Fruit fly (Drosophila melanogaster): Measurements from ENCODE around the gene CG17806.
A peak's percentile ranks its signal among the peaks of the same experiment; 100 is the strongest.

The CG17806 gene

DNA sequence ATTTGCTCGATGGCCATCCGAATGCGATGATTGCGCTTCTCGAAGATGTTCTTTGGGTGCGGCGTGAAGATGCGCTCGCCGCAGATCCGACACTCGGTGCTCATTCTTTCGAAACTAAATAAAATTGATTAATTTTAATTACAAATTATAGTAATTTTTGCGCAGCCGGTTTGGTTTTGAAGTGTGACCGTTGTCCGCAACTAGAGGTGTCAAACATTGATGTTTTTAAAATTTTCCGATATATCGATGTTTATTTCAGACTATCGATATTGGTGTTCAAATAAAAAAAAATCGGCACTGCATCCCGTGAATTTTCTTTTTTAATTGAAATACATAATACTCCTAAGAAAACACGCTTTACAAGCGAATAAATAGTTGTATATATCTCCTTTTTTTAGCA lies 6.0 kb upstream of the CG17806 start, which contains the start of gene Odj (continued):
- no peak for TF ChIP-seq ken (GFP tag; IDR thresholded peaks at IDR 0.05)
- TF ChIP-seq CG16863 (GFP tag; optimal IDR thresholded peaks at IDR 0.05), result no peak
- no peak for TF ChIP-seq Doc2 (GFP tag; IDR thresholded peaks at IDR 0.05)
- TF ChIP-seq lilli (GFP tag; optimal IDR thresholded peaks at IDR 0.05), result peak; percentile 53
- no peak; the same call in 1 of the 2 replicates for TF ChIP-seq CG32532 (GFP tag; IDR thresholded peaks at IDR 0.05)
- no peak for TF ChIP-seq pan (optimal IDR thresholded peaks at IDR 0.05)
- no peak for TF ChIP-seq pan (GFP tag; optimal IDR thresholded peaks at IDR 0.05 in 1 of 2, IDR thresholded peaks at IDR 0.05 in 1 of 2)
- no peak for TF ChIP-seq CG3407 (GFP tag; optimal IDR thresholded peaks at IDR 0.05)
- no peak for TF ChIP-seq CG12942 (GFP tag; optimal IDR thresholded peaks at IDR 0.05)
- TF ChIP-seq CG33213 (GFP tag; optimal IDR thresholded peaks at IDR 0.05), result no peak
- peak; percentile 14 for TF ChIP-seq Lhr (GFP tag; optimal IDR thresholded peaks at IDR 0.05)
- no peak for TF ChIP-seq Nf-YB (GFP tag; optimal IDR thresholded peaks at IDR 0.05)
- no peak for TF ChIP-seq CG17385 (GFP tag; optimal IDR thresholded peaks at IDR 0.05)
- no peak for TF ChIP-seq CG7357 (GFP tag; IDR thresholded peaks at IDR 0.05)
- TF ChIP-seq Hey (tag; optimal IDR thresholded peaks at IDR 0.05), result no peak
- TF ChIP-seq Atf3 (GFP tag; optimal IDR thresholded peaks at IDR 0.05), result no peak
- peak; percentile 40 for TF ChIP-seq CG17829 (tag; optimal IDR thresholded peaks at IDR 0.05)
- TF ChIP-seq Sin3A (optimal IDR thresholded peaks at IDR 0.05), result no peak
- TF ChIP-seq CG34376 (GFP tag; optimal IDR thresholded peaks at IDR 0.05), result peak; percentile 24
- peak; percentile 85 for TF ChIP-seq CG7745 (tag; optimal IDR thresholded peaks at IDR 0.05)
- no peak for TF ChIP-seq gt (GFP tag; IDR thresholded peaks at IDR 0.05)
- TF ChIP-seq CG10959 (GFP tag; IDR thresholded peaks at IDR 0.05), result no peak
- TF ChIP-seq BtbVII (GFP tag; optimal IDR thresholded peaks at IDR 0.05), result no peak
- TF ChIP-seq z (GFP tag; IDR thresholded peaks at IDR 0.05), result no peak
- no peak for TF ChIP-seq repo (GFP tag; optimal IDR thresholded peaks at IDR 0.05)
- no peak for TF ChIP-seq usp (GFP tag; optimal IDR thresholded peaks at IDR 0.05)
- TF ChIP-seq ttk (GFP tag; IDR thresholded peaks at IDR 0.05), result no peak
- TF ChIP-seq CG8765 (GFP tag; IDR thresholded peaks at IDR 0.05), result no peak
- peak; percentile 39; the same call in 1 of the 2 replicates for TF ChIP-seq CG3847 (GFP tag; IDR thresholded peaks at IDR 0.05)
- TF ChIP-seq tx (GFP tag; optimal IDR thresholded peaks at IDR 0.05), result no peak
- TF ChIP-seq CG1233 (GFP tag; optimal IDR thresholded peaks at IDR 0.05), result no peak
- no peak for TF ChIP-seq D19A (tag; optimal IDR thresholded peaks at IDR 0.05)
- no peak for TF ChIP-seq CG2889 (GFP tag; IDR thresholded peaks at IDR 0.05)
- TF ChIP-seq ssp (GFP tag; IDR thresholded peaks at IDR 0.05), result no peak
- peak; percentile 71 for TF ChIP-seq row (GFP tag; IDR thresholded peaks at IDR 0.05)
- TF ChIP-seq CG4617 (GFP tag; optimal IDR thresholded peaks at IDR 0.05; ENCODE audit: borderline replicate concordance), result peak; percentile 51
- no peak for TF ChIP-seq Lpt (GFP tag; optimal IDR thresholded peaks at IDR 0.05)
- TF ChIP-seq CG10979 (tag; optimal IDR thresholded peaks at IDR 0.05), result no peak
- no peak for TF ChIP-seq CG12219 (GFP tag; optimal IDR thresholded peaks at IDR 0.05)
- no peak for TF ChIP-seq eve (GFP tag; optimal IDR thresholded peaks at IDR 0.05)
- TF ChIP-seq CG6254 (GFP tag; optimal IDR thresholded peaks at IDR 0.05), result no peak
- peak; percentile 14 for TF ChIP-seq mam (GFP tag; optimal IDR thresholded peaks at IDR 0.05)
- no peak for TF ChIP-seq pros (GFP tag; optimal IDR thresholded peaks at IDR 0.05)
- TF ChIP-seq NC2α (GFP tag; optimal IDR thresholded peaks at IDR 0.05), result no peak
- TF ChIP-seq H15 (GFP tag; IDR thresholded peaks at IDR 0.05), result no peak
- TF ChIP-seq CG11093 (GFP tag; IDR thresholded peaks at IDR 0.05), result no peak
- peak; percentile 5 for TF ChIP-seq CoRest (tag; optimal IDR thresholded peaks at IDR 0.05)
- TF ChIP-seq chm (GFP tag; IDR thresholded peaks at IDR 0.05), result 0 out of 2 replicates have a peak, but pooled peaks have one; percentile 33
- no peak for TF ChIP-seq oc (tag; optimal IDR thresholded peaks at IDR 0.05)
- TF ChIP-seq chn (GFP tag; optimal IDR thresholded peaks at IDR 0.05), result no peak
- TF ChIP-seq CG11504 (tag; optimal IDR thresholded peaks at IDR 0.05), result no peak
- TF ChIP-seq CG7928 (GFP tag; optimal IDR thresholded peaks at IDR 0.05), result no peak
- no peak for TF ChIP-seq hth (optimal IDR thresholded peaks at IDR 0.05)
- TF ChIP-seq CG12769 (tag; optimal IDR thresholded peaks at IDR 0.05), result no peak
